Fruit fly (Drosophila melanogaster): Measurements from ENCODE around the gene Rh5.
A peak's percentile ranks its signal among the peaks of the same experiment; 100 is the strongest.

dm6 chr2L:12002922-12003791, 4.8 kb upstream of the Rh5 start:
- TF ChIP-seq CG14711 (tag; optimal IDR thresholded peaks at IDR 0.05), result no peak
- TF ChIP-seq CG1620 (GFP tag; optimal IDR thresholded peaks at IDR 0.05), result no peak
- peak; percentile 16 for TF ChIP-seq CG7101 (tag; optimal IDR thresholded peaks at IDR 0.05)
- TF ChIP-seq CG7045 (GFP tag; optimal IDR thresholded peaks at IDR 0.05), result no peak
- no peak for TF ChIP-seq kay (GFP tag; ENCODE audit: borderline replicate concordance)
- TF ChIP-seq bab1 (GFP tag; optimal IDR thresholded peaks at IDR 0.05), result peak; percentile 48
- TF ChIP-seq pad (GFP tag; optimal IDR thresholded peaks at IDR 0.05), result no peak
- peak; percentile 96 for TF ChIP-seq CG12768 (GFP tag; optimal IDR thresholded peaks at IDR 0.05)
- TF ChIP-seq CG11617 (GFP tag; optimal IDR thresholded peaks at IDR 0.05), result peak; percentile 47
- TF ChIP-seq tj (GFP tag; optimal IDR thresholded peaks at IDR 0.05), result peak; percentile 76
